Fruit fly (Drosophila melanogaster): ENCODE measurements around the gene CG31415.

The CG31415 gene

DNA sequence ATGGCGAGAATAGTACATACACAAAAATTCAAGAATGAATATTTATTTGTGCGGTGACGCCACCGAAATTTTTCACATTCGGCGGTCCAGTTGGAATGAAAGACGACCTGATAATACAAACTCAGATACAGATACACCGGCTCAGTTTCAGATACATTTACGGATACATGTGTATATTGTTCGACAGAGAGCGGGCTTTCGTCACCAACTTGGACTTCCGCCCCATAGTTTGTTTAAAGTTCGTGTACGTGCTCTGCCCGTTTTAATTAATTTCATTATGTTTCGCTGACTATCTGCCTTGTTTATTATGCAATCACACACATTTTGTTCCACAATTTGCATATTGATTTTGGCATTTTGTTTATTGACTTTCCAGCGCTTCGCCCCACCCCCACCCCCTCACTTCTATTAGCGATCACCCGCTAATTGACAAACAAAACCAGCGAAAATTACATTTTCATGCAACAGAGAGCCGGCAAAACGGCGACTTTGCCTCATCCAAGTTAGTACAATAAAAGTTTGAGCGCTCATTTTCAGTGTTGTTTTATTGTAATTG, 42.1 kb upstream of the CG31415 start (continued):
- TF ChIP-seq CG2202 (tag; optimal IDR thresholded peaks at IDR 0.05) (no peak), ci (GFP tag; IDR thresholded peaks at IDR 0.05) (no peak), Vsx1 (GFP tag; optimal IDR thresholded peaks at IDR 0.05) (peak; percentile 22), Sox100B (GFP tag; optimal IDR thresholded peaks at IDR 0.05) (peak; percentile 31), jumu (GFP tag; optimal IDR thresholded peaks at IDR 0.05) (no peak), Lpt (GFP tag; optimal IDR thresholded peaks at IDR 0.05) (no peak), CG10267 (tag; optimal IDR thresholded peaks at IDR 0.05) (no peak), CG31388 (GFP tag; optimal IDR thresholded peaks at IDR 0.05) (no peak), CG11723 (GFP tag; optimal IDR thresholded peaks at IDR 0.05) (no peak), CG7839 (tag; optimal IDR thresholded peaks at IDR 0.05) (no peak), ato (GFP tag; IDR thresholded peaks at IDR 0.05; ENCODE audit: partially characterized antibody) (no peak), rib (GFP tag; IDR thresholded peaks at IDR 0.05) (no peak), CG13296 (GFP tag; optimal IDR thresholded peaks at IDR 0.05) (peak; percentile 66), gcm (GFP tag; optimal IDR thresholded peaks at IDR 0.05) (no peak), B-H2 (GFP tag; optimal IDR thresholded peaks at IDR 0.05) (peak; percentile 32), Dp (GFP tag; optimal IDR thresholded peaks at IDR 0.05) (no peak), Ets65A (GFP tag) (no peak), MTF-1 (GFP tag; optimal IDR thresholded peaks at IDR 0.05; ENCODE audit: borderline replicate concordance) (peak; percentile 56), zen2 (GFP tag; IDR thresholded peaks at IDR 0.05; ENCODE audit: partially characterized antibody) (no peak), CG8478 (optimal IDR thresholded peaks at IDR 0.05) (no peak), CG15073 (GFP tag; optimal IDR thresholded peaks at IDR 0.05) (no peak), Fer2 (tag; optimal IDR thresholded peaks at IDR 0.05) (no peak), BEAF-32 (GFP tag; optimal IDR thresholded peaks at IDR 0.05) (no peak), D (optimal IDR thresholded peaks at IDR 0.05) (no peak), D (GFP tag; optimal IDR thresholded peaks at IDR 0.05) (no peak), CG4820 (GFP tag; optimal IDR thresholded peaks at IDR 0.05) (no peak), CG12744 (GFP tag; optimal IDR thresholded peaks at IDR 0.05) (no peak), CG12071 (GFP tag; optimal IDR thresholded peaks at IDR 0.05) (peak; percentile 63), CG10209 (GFP tag; optimal IDR thresholded peaks at IDR 0.05) (peak; percentile 34), gem (tag; optimal IDR thresholded peaks at IDR 0.05) (peak; percentile 36), H2.0 (GFP tag; IDR thresholded peaks at IDR 0.05) (no peak), CG13123 (GFP tag; optimal IDR thresholded peaks at IDR 0.05) (peak; percentile 0), CG14050 (GFP tag; IDR thresholded peaks at IDR 0.05) (no peak), Ets97D (GFP tag; optimal IDR thresholded peaks at IDR 0.05) (no peak), trh (GFP tag; optimal IDR thresholded peaks at IDR 0.05) (no peak), hbn (GFP tag; IDR thresholded peaks at IDR 0.05; ENCODE audit: partially characterized antibody) (no peak), CG7987 (GFP tag; optimal IDR thresholded peaks at IDR 0.05) (peak; percentile 0), Abd-B (GFP tag; optimal IDR thresholded peaks at IDR 0.05) (no peak), mam (GFP tag; optimal IDR thresholded peaks at IDR 0.05) (peak; percentile 21), NK7.1 (GFP tag; optimal IDR thresholded peaks at IDR 0.05) (no peak), esg (GFP tag; conservative IDR thresholded peaks at IDR 0.05) (no peak), cwo (GFP tag; optimal IDR thresholded peaks at IDR 0.05) (peak; percentile 10), CG7928 (GFP tag; optimal IDR thresholded peaks at IDR 0.05) (no peak), bcd (GFP tag; optimal IDR thresholded peaks at IDR 0.05) (peak; percentile 9), Tbp (GFP tag; optimal IDR thresholded peaks at IDR 0.05) (no peak), dmrt99B (tag; optimal IDR thresholded peaks at IDR 0.05) (peak; percentile 45), pfk (GFP tag; optimal IDR thresholded peaks at IDR 0.05) (no peak), cas (GFP tag; IDR thresholded peaks at IDR 0.05) (no peak), CG34376 (GFP tag; optimal IDR thresholded peaks at IDR 0.05) (peak; percentile 34), CTCF (GFP tag; optimal IDR thresholded peaks at IDR 0.05) (no peak), CG32772 (GFP tag; IDR thresholded peaks at IDR 0.05) (no peak), org-1 (GFP tag; optimal IDR thresholded peaks at IDR 0.05) (peak; percentile 33)
